Fruit fly (Drosophila melanogaster) whole organism, pupa: ENCODE measurements around the gene Jhbp15.

Experiments used
- CG10348 ChIP-seq: fragments of 200-800 bp; sonication (Bioruptor generic); IDR thresholded peaks from 2 replicates; pipeline ENCODE4 v1.3.6; 2022; ENCODE audit warnings: missing biosample characterization, missing genetic modification characterization
- CG12605 ChIP-seq: fragments of 200-800 bp; sonication (Bioruptor generic); IDR thresholded peaks from 2 replicates; pipeline ENCODE4 v1.3.6; 2022; ENCODE audit warnings: missing biosample characterization, missing genetic modification characterization
- CG15710 ChIP-seq: fragments of 200-800 bp; sonication (Bioruptor generic); optimal IDR thresholded peaks from 2 replicates; lab custom pipeline; 2018; ENCODE audit warnings: missing biosample characterization, mild to moderate bottlenecking, missing genetic modification characterization, moderate library complexity
- CG17806 ChIP-seq: fragments of 200-800 bp; sonication (Bioruptor generic); optimal IDR thresholded peaks from 2 replicates; lab custom pipeline; 2018; ENCODE audit warnings: missing biosample characterization, mild to moderate bottlenecking, missing genetic modification characterization, moderate library complexity
- CG32121 ChIP-seq: fragments of 200-800 bp; sonication (Bioruptor generic); IDR thresholded peaks from 2 replicates; pipeline ENCODE4 v1.3.6; 2022; ENCODE audit warnings: missing biosample characterization, missing genetic modification characterization
- CG4496 ChIP-seq: fragments of 200-800 bp; sonication (Bioruptor generic); IDR thresholded peaks from 3 replicates; pipeline ENCODE4 v1.3.6; 2022; ENCODE audit warnings: missing biosample characterization, missing genetic modification characterization
- CG8159 ChIP-seq: fragments of 200-800 bp; sonication (Bioruptor generic); optimal IDR thresholded peaks from 3 replicates; lab custom pipeline; 2018; ENCODE audit warnings: missing biosample characterization, mild to moderate bottlenecking, missing genetic modification characterization, moderate library complexity
- CG8301 ChIP-seq: fragments of 200-800 bp; sonication (Bioruptor generic); optimal IDR thresholded peaks from 2 replicates; lab custom pipeline; 2018; ENCODE audit warnings: missing biosample characterization, mild to moderate bottlenecking, missing genetic modification characterization
- CG9948 ChIP-seq: fragments of 200-800 bp; sonication (Bioruptor generic); optimal IDR thresholded peaks from 2 replicates; lab custom pipeline; 2018; ENCODE audit warnings: missing biosample characterization, mild to moderate bottlenecking, missing genetic modification characterization, moderate library complexity
- D1 ChIP-seq: fragments of 200-800 bp; sonication (Bioruptor generic); optimal IDR thresholded peaks from 2 replicates; lab custom pipeline; 2018; ENCODE audit warnings: missing biosample characterization, mild to moderate bottlenecking, missing genetic modification characterization, moderate library complexity
- EcR ChIP-seq: fragments of 200-800 bp; sonication (Bioruptor generic); optimal IDR thresholded peaks from 3 replicates; lab custom pipeline; 2019; ENCODE audit warnings: missing biosample characterization, missing genetic modification characterization, mild to moderate bottlenecking, moderate library complexity, missing genetic modification reagents
- Pif1B ChIP-seq: fragments of 200-800 bp; sonication (Bioruptor generic); optimal IDR thresholded peaks from 3 replicates; lab custom pipeline; 2016; ENCODE audit warnings: missing biosample characterization, missing genetic modification characterization
- fd96Ca ChIP-seq: fragments of 200-800 bp; sonication (Bioruptor generic); IDR thresholded peaks from 3 replicates; pipeline ENCODE4 v1.3.6; 2022; ENCODE audit warnings: missing biosample characterization, missing genetic modification characterization
- rn ChIP-seq: fragments of 200-800 bp; sonication (Bioruptor generic); IDR thresholded peaks from 2 replicates; pipeline ENCODE4 v1.3.6; 2022; ENCODE audit warnings: missing biosample characterization, missing genetic modification characterization

dm6 chr3R:21065696-21066080 lies 14.9 kb upstream of the Jhbp15 start:
- TF ChIP-seq CG12605 (GFP tag; lab: Robert Waterston, UW), result no peak
- peak; percentile 46; the same call in 2 of the 3 replicates for TF ChIP-seq CG4496 (GFP tag; lab: Robert Waterston, UW)
- no peak for TF ChIP-seq CG15710 (tag; lab: Kevin White, UChicago)
- no peak for TF ChIP-seq CG8159 (tag; lab: Kevin White, UChicago)
- peak; percentile 48 for TF ChIP-seq CG32121
- TF ChIP-seq CG17806 (tag; lab: Kevin White, UChicago), result no peak
- no peak for TF ChIP-seq fd96Ca
- no peak for TF ChIP-seq EcR
- TF ChIP-seq rn (GFP tag; lab: Robert Waterston, UW), result no peak
- no peak for TF ChIP-seq Pif1B (GFP tag; lab: Kevin White, UChicago)
- TF ChIP-seq D1, result no peak
- TF ChIP-seq CG8301 (tag; lab: Kevin White, UChicago), result no peak
- TF ChIP-seq CG9948 (tag; lab: Kevin White, UChicago), result no peak
- no peak for TF ChIP-seq CG10348
